Worm (Caenorhabditis elegans) whole organism, L2 larva: ENCODE results near the gene Y69H2.15.

Source experiments
- C34F6.9 ChIP-seq: fragments of 150-350 bp; optimal IDR thresholded peaks from 2 replicates; lab custom pipeline; 2014; ENCODE audit warnings: missing biosample characterization, missing genetic modification characterization
- R02D3.7 ChIP-seq: fragments of 150-350 bp; optimal IDR thresholded peaks from 2 replicates; lab custom pipeline; 2014; ENCODE audit warnings: missing biosample characterization, missing genetic modification characterization
- Y55F3AM.14 ChIP-seq: fragments of 200-800 bp; sonication (Bioruptor generic); optimal IDR thresholded peaks from 2 replicates; lab custom pipeline; 2018; ENCODE audit warnings: mild to moderate bottlenecking, missing genetic modification characterization, missing compliant biosample characterization
- ZK546.5 ChIP-seq: sonication (generic microtip); optimal IDR thresholded peaks from 2 replicates; lab custom pipeline; 2017; ENCODE audit warnings: missing biosample characterization, missing genetic modification characterization
- alr-1 ChIP-seq: fragments of 150-350 bp; optimal IDR thresholded peaks from 2 replicates; lab custom pipeline; 2014; ENCODE audit warnings: missing biosample characterization, missing genetic modification characterization
- aly-2 ChIP-seq: fragments of 150-350 bp; optimal IDR thresholded peaks from 2 replicates; lab custom pipeline; 2014; ENCODE audit warnings: missing biosample characterization, missing genetic modification characterization
- ama-1 ChIP-seq: fragments of 150-350 bp; optimal IDR thresholded peaks from 2 replicates; lab custom pipeline; 2018; ENCODE audit warnings: inconsistent platforms
- blmp-1 ChIP-seq: sonication (generic microtip); optimal IDR thresholded peaks from 2 replicates; lab custom pipeline; 2017; ENCODE audit warnings: missing genetic modification characterization, mild to moderate bottlenecking, missing compliant biosample characterization, antibody characterized with exemption, moderate library complexity; ENCODE audit not compliant: insufficient read depth
- ceh-16 ChIP-seq: fragments of 150-350 bp; optimal IDR thresholded peaks from 2 replicates; lab custom pipeline; 2014; ENCODE audit warnings: missing biosample characterization, missing genetic modification characterization
- ceh-82 ChIP-seq: fragments of 150-350 bp; optimal IDR thresholded peaks from 2 replicates; lab custom pipeline; 2014; ENCODE audit warnings: missing biosample characterization, missing genetic modification characterization
- crh-2 ChIP-seq: sonication (generic microtip); optimal IDR thresholded peaks from 2 replicates; lab custom pipeline; 2017; ENCODE audit warnings: missing biosample characterization, missing genetic modification characterization
- dmd-4 ChIP-seq: sonication (generic microtip); optimal IDR thresholded peaks from 2 replicates; lab custom pipeline; 2017; ENCODE audit warnings: missing biosample characterization, missing genetic modification characterization
- egl-27 ChIP-seq: sonication (generic microtip); optimal IDR thresholded peaks from 3 replicates; lab custom pipeline; 2017; ENCODE audit warnings: missing biosample characterization, missing genetic modification reagents, missing genetic modification characterization
- elt-1 ChIP-seq: fragments of 150-350 bp; optimal IDR thresholded peaks from 2 replicates; lab custom pipeline; 2014; ENCODE audit warnings: missing biosample characterization, missing genetic modification characterization
- elt-3 ChIP-seq: sonication (generic microtip); optimal IDR thresholded peaks from 2 replicates; lab custom pipeline; 2017; ENCODE audit warnings: missing biosample characterization, missing genetic modification characterization
- fos-1 ChIP-seq: fragments of 150-350 bp; optimal IDR thresholded peaks from 2 replicates; lab custom pipeline; 2014; ENCODE audit warnings: missing biosample characterization, missing genetic modification characterization
- gmeb-1 ChIP-seq: fragments of 150-350 bp; optimal IDR thresholded peaks from 2 replicates; lab custom pipeline; 2014; ENCODE audit warnings: missing biosample characterization, missing genetic modification characterization
- lin-11 ChIP-seq: fragments of 150-350 bp; sonication (generic microtip); optimal IDR thresholded peaks from 2 replicates; lab custom pipeline; 2014; ENCODE audit warnings: missing biosample characterization, missing genetic modification characterization, inconsistent platforms, mixed read lengths
- lin-39 ChIP-seq: fragments of 150-350 bp; optimal IDR thresholded peaks from 2 replicates; lab custom pipeline; 2014; ENCODE audit warnings: missing biosample characterization, missing genetic modification reagents, missing genetic modification characterization
- lsy-2 ChIP-seq, 2 experiments: fragments of 150-350 bp in 1 of 2; sonication (generic microtip) in 1 of 2; optimal IDR thresholded peaks; 2 replicates each; lab custom pipeline; 2014 to 2017; ENCODE audit warnings: missing biosample characterization in 2 of 2, missing genetic modification characterization in 2 of 2
- mbf-1 ChIP-seq: sonication (generic microtip); optimal IDR thresholded peaks from 2 replicates; lab custom pipeline; 2017; ENCODE audit warnings: missing biosample characterization, missing genetic modification characterization
- mdl-1 ChIP-seq, 2 experiments: fragments of 150-350 bp in 1 of 2; sonication (generic microtip) in 1 of 2; optimal IDR thresholded peaks; 2 replicates each; lab custom pipeline; 2017; ENCODE audit warnings: missing biosample characterization in 2 of 2, missing genetic modification characterization in 2 of 2
- nhr-10 ChIP-seq: sonication (generic microtip); optimal IDR thresholded peaks from 2 replicates; lab custom pipeline; 2017; ENCODE audit warnings: missing biosample characterization, missing genetic modification characterization
- nhr-11 ChIP-seq: fragments of 150-350 bp; optimal IDR thresholded peaks from 2 replicates; lab custom pipeline; 2014; ENCODE audit warnings: missing biosample characterization, missing genetic modification characterization
- nhr-21 ChIP-seq: fragments of 150-350 bp; optimal IDR thresholded peaks from 2 replicates; lab custom pipeline; 2014; ENCODE audit warnings: missing biosample characterization, missing genetic modification characterization
- nhr-23 ChIP-seq: fragments of 150-350 bp; optimal IDR thresholded peaks from 2 replicates; lab custom pipeline; 2014; ENCODE audit warnings: missing biosample characterization, missing genetic modification reagents, missing genetic modification characterization
- peb-1 ChIP-seq: fragments of 150-350 bp; optimal IDR thresholded peaks from 2 replicates; lab custom pipeline; 2014; ENCODE audit warnings: missing biosample characterization, missing genetic modification characterization
- skn-1 ChIP-seq: sonication (generic microtip); optimal IDR thresholded peaks from 2 replicates; lab custom pipeline; 2017; ENCODE audit warnings: missing biosample characterization, missing genetic modification characterization
- sma-3 ChIP-seq: sonication (generic microtip); optimal IDR thresholded peaks from 2 replicates; lab custom pipeline; 2016; ENCODE audit warnings: missing genetic modification reagents, missing genetic modification characterization, missing compliant biosample characterization
- unc-39 ChIP-seq: fragments of 150-350 bp; optimal IDR thresholded peaks from 2 replicates; lab custom pipeline; 2014; ENCODE audit warnings: missing biosample characterization, missing genetic modification characterization
- unc-55 ChIP-seq: fragments of 150-350 bp; sonication (generic microtip); optimal IDR thresholded peaks from 3 replicates; lab custom pipeline; 2014; ENCODE audit warnings: missing biosample characterization, missing genetic modification reagents, missing genetic modification characterization
- unc-62 ChIP-seq: fragments of 150-350 bp; optimal IDR thresholded peaks from 2 replicates; lab custom pipeline; 2014; ENCODE audit warnings: missing biosample characterization, missing genetic modification reagents, missing genetic modification characterization
- ztf-11 ChIP-seq: sonication (generic microtip); optimal IDR thresholded peaks from 2 replicates; lab custom pipeline; 2017; ENCODE audit warnings: missing biosample characterization, missing genetic modification characterization

The Y69H2.15 gene

DNA sequence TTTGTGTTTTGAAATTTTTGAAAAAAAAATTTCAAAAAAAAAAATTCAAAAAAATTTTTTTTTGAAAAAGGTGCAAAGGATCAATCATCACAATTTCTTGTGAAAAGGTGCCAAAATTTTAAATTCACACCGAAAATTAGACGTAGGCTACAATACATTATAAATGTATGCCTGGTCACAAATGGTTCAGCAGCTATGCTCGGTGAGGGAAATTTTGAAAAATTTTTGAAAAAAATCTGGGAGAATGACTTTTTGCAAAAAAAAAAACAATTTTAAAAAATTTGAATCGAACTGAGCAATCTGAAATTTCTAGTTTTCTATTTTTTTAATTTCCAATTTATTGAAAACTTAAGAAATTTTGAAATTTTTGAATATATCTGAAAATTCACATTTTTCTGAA is 9.6 kb upstream of the Y69H2.15 start, which contains the start of gene egas-3:
egas-3 (minus strand) TSS at position 101 of the 400 bp plus-strand sequence.
- no peak for TF ChIP-seq nhr-10 (tag; lab: Kevin White, UChicago)
- no peak for TF ChIP-seq unc-55 (GFP tag; lab: Kevin White, UChicago)
- no peak for TF ChIP-seq aly-2 (tag; lab: Kevin White, UChicago)
- TF ChIP-seq egl-27 (tag; lab: Kevin White, UChicago): no peak
- TF ChIP-seq elt-3 (tag; lab: Kevin White, UChicago): no peak
- no peak for TF ChIP-seq ztf-11
- no peak for TF ChIP-seq skn-1
- TF ChIP-seq, all 48 proteins: peak for 0

ce11 chrV:18631966-18632531 is 5.4 kb upstream of the Y69H2.15 start:
- TF ChIP-seq ZK546.5: no peak
- no peak for TF ChIP-seq nhr-21 (tag; lab: Kevin White, UChicago)
- no peak for TF ChIP-seq unc-62 (GFP tag; lab: Kevin White, UChicago)
- TF ChIP-seq elt-3 (tag; lab: Kevin White, UChicago): no peak
- TF ChIP-seq ceh-82: no peak
- no peak for TF ChIP-seq dmd-4
- no peak for TF ChIP-seq mdl-1 (tag; optimal IDR thresholded peaks at IDR 0.05; lab: Kevin White, UChicago)
- TF ChIP-seq nhr-23 (tag; lab: Kevin White, UChicago): no peak
- TF ChIP-seq gmeb-1 (tag; lab: Kevin White, UChicago): no peak
- no peak for TF ChIP-seq egl-27 (tag; lab: Kevin White, UChicago)
- no peak for TF ChIP-seq ceh-16
- TF ChIP-seq nhr-11: no peak
- no peak for TF ChIP-seq mbf-1 (tag; lab: Kevin White, UChicago)
- TF ChIP-seq lin-39 (tag; lab: Kevin White, UChicago): no peak
- no peak for TF ChIP-seq unc-39 (tag; lab: Kevin White, UChicago)
- no peak for TF ChIP-seq alr-1 (tag; lab: Kevin White, UChicago)
- TF ChIP-seq elt-1 (tag; lab: Kevin White, UChicago): no peak
- no peak for TF ChIP-seq C34F6.9 (tag; lab: Kevin White, UChicago)

ce11 chrV:18628907-18629306 is 2.2 kb upstream of the Y69H2.15 start:
- no peak for TF ChIP-seq elt-1 (tag; lab: Kevin White, UChicago)
- no peak for TF ChIP-seq blmp-1
- no peak for TF ChIP-seq R02D3.7
- no peak for TF ChIP-seq nhr-11
- no peak for TF ChIP-seq peb-1 (tag; lab: Kevin White, UChicago)
- no peak for TF ChIP-seq fos-1
- TF ChIP-seq lin-39 (tag; lab: Kevin White, UChicago): no peak
- no peak for TF ChIP-seq C34F6.9 (tag; lab: Kevin White, UChicago)
- no peak for TF ChIP-seq unc-55 (GFP tag; lab: Kevin White, UChicago)
- TF ChIP-seq crh-2 (tag; lab: Kevin White, UChicago): no peak
- TF ChIP-seq, all 48 proteins: peak for 0

ce11 chrV:18627445-18627844 is 781 bp upstream of the Y69H2.15 start:
- TF ChIP-seq C34F6.9 (tag; lab: Kevin White, UChicago) (peak; percentile 23), lin-11 (tag; lab: Kevin White, UChicago) (no peak), skn-1 (no peak)

- TF ChIP-seq ama-1 (lab: Kevin White, UChicago): no peak
- no peak for TF ChIP-seq alr-1 (tag; lab: Kevin White, UChicago)
- TF ChIP-seq ZK546.5: no peak
- TF ChIP-seq nhr-21 (tag; lab: Kevin White, UChicago): no peak
- TF ChIP-seq mdl-1 (tag; optimal IDR thresholded peaks at IDR 0.05; lab: Kevin White, UChicago): no peak
Measured at ce11 chrV:18622462-18622861, 4.2 kb downstream of the Y69H2.15 start, which contains the start of gene Y69H2.1. TSS of gene Y69H2.1 (minus strand) at chrV:18622562.

DNA sequence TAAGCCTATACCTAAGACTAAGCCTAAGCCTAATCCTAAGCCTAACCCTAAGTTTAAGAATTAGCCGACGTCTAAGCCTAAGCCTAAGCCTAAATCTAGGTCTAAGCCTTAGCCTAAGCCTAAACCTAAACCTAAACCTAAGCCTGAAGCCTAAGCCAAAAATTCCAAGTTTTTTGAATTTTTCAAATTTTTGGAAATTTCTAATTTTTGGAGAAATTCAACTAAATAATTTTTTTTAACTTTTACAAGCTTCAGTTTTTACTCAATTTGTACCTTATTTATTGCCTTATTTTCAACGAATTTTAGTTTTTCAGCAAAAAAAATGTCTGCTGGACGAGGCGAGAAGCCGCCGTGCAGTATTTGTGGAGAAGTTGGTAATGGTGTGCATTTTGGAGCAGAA is 10.4 kb downstream of the Y69H2.15 start, which contains the start of gene nhr-70:
nhr-70 (plus strand) TSS at position 301 of the 400 bp plus-strand sequence.
- TF ChIP-seq Y55F3AM.14 (GFP tag; lab: Kevin White, UChicago): no peak
- TF ChIP-seq lsy-2 (tag; optimal IDR thresholded peaks at IDR 0.05; lab: Kevin White, UChicago): no peak
- TF ChIP-seq sma-3 (GFP tag; lab: Kevin White, UChicago): no peak
- TF ChIP-seq gmeb-1 (tag; lab: Kevin White, UChicago): no peak
